Worm (Caenorhabditis elegans): ENCODE data around the gene F52C12.2.

The F52C12.2 gene

DNA sequence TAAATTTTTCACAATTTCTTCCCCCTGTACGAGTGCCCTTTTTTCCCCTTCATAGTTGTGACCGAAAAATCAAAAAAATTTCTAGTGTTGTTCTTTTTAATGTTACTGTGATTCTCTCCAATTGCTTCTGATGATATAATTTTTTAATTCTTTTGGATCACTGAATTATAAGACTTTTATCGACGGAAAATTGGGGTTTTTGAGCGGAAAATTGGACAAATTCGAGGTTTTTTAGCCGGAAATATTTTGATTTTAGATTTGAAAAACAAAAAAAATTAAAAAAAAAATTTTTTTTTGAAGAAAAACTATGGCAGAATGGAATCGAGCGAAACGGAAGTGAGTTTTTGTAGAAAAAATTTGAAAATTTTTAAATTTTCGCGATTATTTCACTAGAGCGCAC, 5.5 kb upstream of the F52C12.2 start, which contains the start of gene tsen-54:
tsen-54 (plus strand) TSS at position 301 of the 400 bp plus-strand sequence.
- no peak for TF ChIP-seq dao-5 (tag; optimal IDR thresholded peaks at IDR 0.05)

DNA sequence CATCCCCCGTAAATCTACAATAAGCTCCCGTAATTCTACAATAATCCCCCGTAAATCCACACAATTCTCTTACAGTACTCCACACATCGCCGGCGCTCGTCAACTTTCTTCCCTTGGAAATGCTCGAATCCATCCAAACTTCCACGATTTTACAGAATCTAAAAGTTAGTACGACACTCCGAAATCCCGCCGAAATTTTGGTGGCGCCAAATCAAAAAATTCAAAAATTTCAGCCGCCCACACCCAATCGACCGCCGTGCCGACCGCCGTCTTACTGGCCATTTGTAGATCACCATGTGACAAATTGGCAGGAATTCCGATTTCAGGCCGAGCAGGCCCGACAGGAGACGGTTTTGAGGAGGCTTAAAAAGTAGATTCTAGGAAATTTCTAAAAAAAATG, 1.1 kb upstream of the F52C12.2 start:
- TF ChIP-seq W03F9.2 (tag; optimal IDR thresholded peaks at IDR 0.05) (no peak), dao-5 (tag; optimal IDR thresholded peaks at IDR 0.05) (no peak), him-1 (tag; optimal IDR thresholded peaks at IDR 0.05) (no peak)

DNA sequence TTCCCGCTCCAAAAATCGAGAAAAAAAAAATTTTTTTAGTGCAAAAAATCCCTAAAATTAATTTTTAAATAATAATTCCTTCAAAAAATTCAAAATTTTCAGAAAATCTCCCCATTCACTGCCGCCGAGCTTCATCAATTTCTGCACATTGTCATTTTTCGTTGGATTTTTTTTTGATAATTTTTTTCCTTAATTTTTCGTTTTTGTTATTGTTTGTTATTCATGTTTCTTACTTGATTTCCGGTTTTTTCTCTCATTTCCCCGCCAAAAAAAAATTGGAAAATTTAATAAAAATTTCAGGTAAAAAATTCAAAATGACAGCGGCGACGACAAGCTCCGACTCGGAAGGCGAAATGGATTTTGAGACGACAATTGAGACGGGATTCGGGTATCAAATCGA, 3.0 kb downstream of the F52C12.2 start, which contains the start of gene F52C12.6:
F52C12.6 (plus strand) TSS at position 301 of the 400 bp plus-strand sequence.
- TF ChIP-seq dao-5 (tag; optimal IDR thresholded peaks at IDR 0.05) (no peak), W03F9.2 (tag; optimal IDR thresholded peaks at IDR 0.05) (no peak), him-1 (tag; optimal IDR thresholded peaks at IDR 0.05) (no peak)

DNA sequence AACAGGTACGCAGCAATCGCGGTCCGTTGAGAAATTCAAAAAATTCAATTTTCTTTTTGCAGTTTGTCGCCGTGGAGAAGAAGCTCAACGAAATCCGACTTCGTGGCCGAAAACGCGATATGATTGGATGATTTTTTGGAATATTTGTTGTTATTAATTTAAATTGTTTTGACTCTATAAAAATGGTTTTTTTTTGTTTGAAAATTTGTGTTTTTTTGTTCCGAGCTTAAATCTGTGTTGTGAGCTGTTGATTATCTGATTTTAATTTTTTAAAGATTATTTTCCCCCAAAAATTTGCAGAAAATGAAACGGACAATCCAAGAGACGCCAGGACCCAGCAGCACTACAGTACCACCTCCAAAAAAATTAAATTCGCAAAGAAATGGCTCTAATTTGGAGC, 6.2 kb downstream of the F52C12.2 start, which contains the start of gene tdpo-1:
tdpo-1 (plus strand) TSS at position 301 of the 400 bp plus-strand sequence.
- TF ChIP-seq him-1 (tag; optimal IDR thresholded peaks at IDR 0.05), result no peak

DNA sequence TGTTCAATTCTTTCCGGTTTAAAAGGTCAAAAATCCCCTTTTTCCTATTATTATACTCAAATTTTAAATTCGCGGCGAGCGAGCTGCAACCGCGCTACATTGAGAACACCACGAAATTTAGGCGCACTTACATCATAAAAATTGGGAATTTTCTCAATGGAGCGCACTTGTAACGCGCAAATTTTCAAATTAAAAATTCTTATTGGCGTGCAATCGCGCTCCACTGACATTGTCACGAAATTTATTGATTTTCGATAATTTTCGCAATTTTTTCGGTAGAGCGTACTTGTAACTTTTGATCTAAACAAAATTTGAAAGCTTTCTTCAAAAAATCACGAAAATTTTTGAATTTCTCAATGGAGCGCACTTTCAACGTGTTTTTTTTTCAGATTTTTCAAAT, 9.9 kb downstream of the F52C12.2 start, which contains the start of gene ulp-3:
ulp-3 (plus strand) TSS at position 388 of the 400 bp plus-strand sequence.
- TF ChIP-seq W03F9.2 (tag; optimal IDR thresholded peaks at IDR 0.05), result no peak
- TF ChIP-seq him-1 (tag; optimal IDR thresholded peaks at IDR 0.05), result no peak
- TF ChIP-seq dao-5 (tag; optimal IDR thresholded peaks at IDR 0.05), result no peak

DNA sequence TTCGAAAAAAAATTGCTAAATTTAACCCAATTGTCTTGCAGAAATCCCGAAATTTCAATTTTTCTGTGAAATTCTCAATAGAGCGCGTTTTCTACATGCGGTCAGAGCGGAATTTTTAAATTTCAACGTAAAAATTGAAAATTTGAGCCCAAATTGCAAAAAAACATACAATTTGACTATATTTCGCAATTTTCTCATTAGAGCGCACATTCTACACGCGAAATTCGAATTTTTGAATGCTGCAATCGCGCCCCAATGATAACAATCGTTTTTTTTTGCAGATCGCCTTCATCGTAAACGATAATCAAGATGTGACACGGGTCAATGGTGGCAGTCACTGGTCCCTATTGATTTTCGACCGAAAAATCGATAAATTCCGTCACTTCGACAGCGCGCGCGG, 10.7 kb downstream of the F52C12.2 start:
- no peak for TF ChIP-seq W03F9.2 (tag; optimal IDR thresholded peaks at IDR 0.05)
- TF ChIP-seq him-1 (tag; optimal IDR thresholded peaks at IDR 0.05), result no peak
- no peak for TF ChIP-seq dao-5 (tag; optimal IDR thresholded peaks at IDR 0.05)

DNA sequence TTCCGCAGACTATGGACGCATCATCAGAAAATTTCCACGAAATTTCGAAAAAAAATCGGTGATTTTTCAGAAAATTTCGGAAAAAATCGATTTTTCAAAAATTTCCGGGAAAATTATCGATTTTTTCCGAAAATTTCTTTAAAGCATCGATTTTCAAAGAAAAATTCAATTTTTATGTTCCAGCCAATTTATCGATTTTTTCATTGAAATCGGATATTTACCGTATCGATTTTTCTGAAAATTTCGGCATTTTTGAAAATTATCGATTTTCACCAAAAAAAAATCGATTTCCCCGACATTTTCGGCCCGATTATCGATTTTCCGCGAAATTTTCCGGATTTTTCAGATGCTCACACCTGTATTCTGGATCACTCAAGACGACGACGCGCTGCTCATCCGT, 11.8 kb downstream of the F52C12.2 start, which contains the start of gene Y48A5A.1:
Y48A5A.1 (plus strand) TSS at position 347 of the 400 bp plus-strand sequence.
- TF ChIP-seq him-1 (tag; optimal IDR thresholded peaks at IDR 0.05) (no peak), dao-5 (tag; optimal IDR thresholded peaks at IDR 0.05) (no peak), W03F9.2 (tag; optimal IDR thresholded peaks at IDR 0.05) (no peak)

DNA sequence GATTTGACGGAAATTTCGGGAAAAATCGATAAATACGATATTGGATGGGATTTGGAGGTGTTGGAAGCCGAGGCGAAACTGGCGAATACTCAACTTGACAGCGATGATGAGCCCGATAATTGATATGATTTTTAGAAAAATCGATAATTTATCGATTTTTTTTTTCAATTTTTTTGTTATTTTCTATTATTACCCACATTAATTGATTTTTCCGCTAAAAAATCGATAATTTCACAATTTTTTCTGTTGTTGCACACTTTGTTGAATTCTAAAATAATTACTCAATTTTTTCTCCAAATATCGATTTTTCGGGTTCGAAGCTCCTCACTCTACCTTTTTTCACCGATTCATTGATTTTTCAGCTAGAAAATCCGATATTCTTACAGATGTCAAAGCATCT, 16.0 kb downstream of the F52C12.2 start, which contains the start of gene Y48A5A.3:
Y48A5A.3 (plus strand) TSS at position 385 of the 400 bp plus-strand sequence.
- TF ChIP-seq him-1 (tag; optimal IDR thresholded peaks at IDR 0.05), result no peak
- TF ChIP-seq dao-5 (tag; optimal IDR thresholded peaks at IDR 0.05), result no peak
- TF ChIP-seq W03F9.2 (tag; optimal IDR thresholded peaks at IDR 0.05), result no peak

DNA sequence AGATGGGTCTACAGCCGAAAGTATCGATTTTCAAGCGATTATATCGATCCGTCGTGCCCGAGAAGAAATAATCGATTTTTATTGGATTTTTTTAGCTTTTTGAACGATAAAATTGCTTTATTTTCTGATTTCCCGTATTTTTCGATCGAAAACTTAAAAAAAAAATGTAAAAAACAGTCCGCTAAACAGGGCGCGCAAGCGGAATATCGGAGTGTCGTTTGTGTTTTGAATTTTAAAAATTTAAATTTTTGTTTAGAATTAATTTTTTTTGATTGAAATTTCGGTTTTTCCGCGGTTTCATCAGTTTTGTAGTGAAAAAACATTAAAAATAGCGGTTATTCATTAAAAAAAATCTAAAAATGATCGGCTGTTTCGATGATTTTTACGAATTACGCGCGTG, 16.8 kb downstream of the F52C12.2 start:
- TF ChIP-seq W03F9.2 (tag; optimal IDR thresholded peaks at IDR 0.05) (no peak), dao-5 (tag; optimal IDR thresholded peaks at IDR 0.05) (no peak), him-1 (tag; optimal IDR thresholded peaks at IDR 0.05) (no peak)

DNA sequence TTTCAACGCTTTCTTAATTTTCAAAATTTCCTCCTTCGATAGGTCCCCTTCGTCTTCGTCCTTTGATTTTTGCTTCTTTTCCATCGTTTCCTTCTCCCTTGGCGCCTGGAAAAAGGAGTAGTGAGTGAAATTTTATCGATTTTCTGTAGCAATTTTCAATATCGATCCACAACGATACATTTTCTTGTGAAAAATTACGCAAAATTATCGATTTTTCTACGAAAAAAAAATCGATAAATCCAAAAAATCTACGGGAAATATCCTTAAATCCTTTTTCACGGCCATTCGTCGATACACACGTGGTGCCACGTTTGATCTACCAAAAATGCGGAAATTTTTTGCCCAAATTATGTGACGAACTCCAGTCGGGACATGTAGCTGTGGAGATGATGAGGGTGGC, 17.7 kb downstream of the F52C12.2 start:
- TF ChIP-seq dao-5 (tag; optimal IDR thresholded peaks at IDR 0.05) (no peak), W03F9.2 (tag; optimal IDR thresholded peaks at IDR 0.05) (no peak), him-1 (tag; optimal IDR thresholded peaks at IDR 0.05) (no peak)

DNA sequence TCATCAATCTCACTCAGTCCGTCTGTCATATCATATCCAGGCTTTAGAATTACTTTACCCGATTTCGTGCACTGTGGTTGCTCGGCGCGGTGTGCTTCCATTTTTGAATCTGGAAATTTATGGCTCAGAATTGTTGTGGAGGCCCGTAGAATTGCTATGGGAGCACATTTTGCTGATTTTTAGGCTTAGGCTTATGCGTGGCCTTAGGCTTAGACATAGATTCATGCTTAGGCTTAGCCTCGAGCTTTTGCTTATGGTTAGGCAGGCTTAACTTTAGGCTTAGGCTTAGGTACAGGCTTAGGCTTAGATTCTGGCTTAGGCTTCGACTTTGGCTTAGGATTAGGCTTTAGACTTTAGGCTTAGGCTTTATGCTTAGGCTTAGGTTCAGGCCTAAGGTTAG, 18.9 kb downstream of the F52C12.2 start, which contains the start of gene Y76B12C.4:
Y76B12C.4 (minus strand) TSS at position 101 of the 400 bp plus-strand sequence.
- no peak for TF ChIP-seq W03F9.2 (tag; optimal IDR thresholded peaks at IDR 0.05)
- TF ChIP-seq dao-5 (tag; optimal IDR thresholded peaks at IDR 0.05), result no peak
- no peak for TF ChIP-seq him-1 (tag; optimal IDR thresholded peaks at IDR 0.05)

DNA sequence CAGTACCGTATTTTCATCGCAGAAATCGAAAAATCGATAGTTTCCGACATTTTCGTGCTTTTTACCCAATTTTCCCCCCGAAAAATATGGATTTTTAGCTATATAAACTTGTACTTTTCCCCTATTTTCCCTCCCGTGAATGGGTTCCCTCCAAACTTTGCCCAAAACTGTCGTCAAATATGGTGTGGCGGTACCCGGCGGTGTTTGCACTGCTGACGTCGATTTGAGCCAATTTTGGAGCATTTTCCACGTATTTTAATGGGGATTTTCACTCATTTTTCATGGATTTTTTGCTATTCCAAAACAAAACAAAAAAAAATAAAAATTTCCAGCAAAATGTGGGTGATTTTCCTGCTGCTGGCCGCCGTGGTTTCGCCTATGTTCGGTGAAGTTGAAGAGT, 20.0 kb downstream of the F52C12.2 start, which contains the start of gene Y76B12C.3:
Y76B12C.3 (plus strand) TSS at position 334 of the 400 bp plus-strand sequence.
- TF ChIP-seq dao-5 (tag; optimal IDR thresholded peaks at IDR 0.05), result no peak
- no peak for TF ChIP-seq W03F9.2 (tag; optimal IDR thresholded peaks at IDR 0.05)
- TF ChIP-seq him-1 (tag; optimal IDR thresholded peaks at IDR 0.05), result no peak

DNA sequence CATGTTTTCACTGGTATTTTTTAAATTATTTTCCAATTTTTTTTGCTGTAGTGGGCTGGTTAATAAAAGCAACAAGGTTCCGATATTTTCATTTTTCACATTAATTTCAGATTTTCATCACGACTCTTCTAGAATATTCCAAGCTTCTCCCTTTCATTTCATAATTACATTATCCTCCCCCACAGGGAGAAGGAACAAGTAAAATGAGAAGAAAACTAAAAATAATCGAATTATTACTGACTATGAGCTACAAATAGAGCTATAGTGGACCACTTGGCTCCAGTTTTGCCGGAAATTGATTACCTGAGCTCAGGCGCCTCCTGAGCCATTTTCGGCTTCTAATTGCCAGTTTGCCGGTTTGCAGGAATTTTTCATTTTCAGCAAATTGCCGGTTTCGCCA, 22.2 kb downstream of the F52C12.2 start:
- TF ChIP-seq dao-5 (tag; optimal IDR thresholded peaks at IDR 0.05) (no peak), W03F9.2 (tag; optimal IDR thresholded peaks at IDR 0.05) (no peak), him-1 (tag; optimal IDR thresholded peaks at IDR 0.05) (no peak)

DNA sequence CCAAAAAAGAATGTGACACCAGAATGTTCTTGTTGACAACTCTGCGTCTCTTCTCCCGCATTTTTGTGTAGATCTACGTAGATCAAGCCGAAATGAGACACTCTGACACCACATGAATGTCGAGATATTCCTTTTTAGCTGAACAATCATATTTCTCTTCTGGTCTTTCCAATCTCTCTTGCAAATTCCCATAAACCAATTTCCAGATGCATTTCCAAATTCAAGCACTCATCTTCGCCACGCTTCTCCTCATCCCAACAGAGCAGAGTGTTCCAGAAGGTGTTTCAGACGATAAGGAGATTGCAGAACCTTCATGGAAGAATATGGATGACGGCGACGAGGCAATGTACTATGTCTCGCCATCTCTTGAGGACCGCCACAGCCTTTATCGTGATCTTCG, 26.4 kb downstream of the F52C12.2 start, which contains the start of gene Y76B12C.8:
Y76B12C.8 (plus strand) TSS at position 207 of the 400 bp plus-strand sequence.
- TF ChIP-seq dao-5 (tag; optimal IDR thresholded peaks at IDR 0.05) (no peak), him-1 (tag; optimal IDR thresholded peaks at IDR 0.05) (no peak), W03F9.2 (tag; optimal IDR thresholded peaks at IDR 0.05) (no peak)

DNA sequence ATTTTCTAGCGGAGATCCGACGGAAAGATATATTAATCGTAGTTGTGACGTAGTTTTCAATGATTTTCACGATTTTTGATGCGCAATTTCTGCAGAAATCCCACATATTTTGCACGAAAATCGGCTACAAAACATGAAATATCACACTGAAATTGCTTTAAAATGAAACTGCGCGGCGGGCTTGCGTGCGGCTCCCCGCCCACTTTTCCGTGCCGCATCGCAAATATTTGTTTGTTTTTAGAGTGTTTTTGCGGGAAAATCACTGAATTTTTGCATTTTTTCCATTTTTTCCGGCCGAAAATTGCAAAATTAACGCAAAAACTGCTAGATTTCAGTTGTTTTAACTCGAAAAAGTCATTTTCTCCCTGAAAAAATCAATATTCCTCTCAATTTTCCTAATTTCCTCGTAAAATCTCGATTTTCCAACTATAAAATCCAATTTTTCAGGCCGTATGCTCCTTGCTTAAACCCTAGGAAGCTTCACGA, 27.6 kb downstream of the F52C12.2 start, which contains the start of gene Y76B12C.6:
Y76B12C.6 (plus strand) TSS at position 436 of the 486 bp plus-strand sequence.
- TF ChIP-seq dao-5 (tag; optimal IDR thresholded peaks at IDR 0.05) (no peak), W03F9.2 (tag; optimal IDR thresholded peaks at IDR 0.05) (no peak), him-1 (tag; optimal IDR thresholded peaks at IDR 0.05) (no peak)

Measured in whole organism, L4/young adult.